Worm (Caenorhabditis elegans) whole organism, midembryonic: ENCODE data around the gene sru-4.

ENCODE experiments used
- T22C8.4 ChIP-seq: fragments of 200-800 bp; sonication (Bioruptor generic); IDR thresholded peaks from 2 replicates; pipeline ENCODE4 v1.3.6; 2022; ENCODE audit warnings: missing genetic modification characterization, missing compliant biosample characterization
- cog-1 ChIP-seq: sonication (generic microtip); optimal IDR thresholded peaks from 2 replicates; lab custom pipeline; 2016; ENCODE audit warnings: missing genetic modification characterization, missing compliant biosample characterization
- flt-1 ChIP-seq: fragments of 200-800 bp; sonication (Bioruptor generic); IDR thresholded peaks from 2 replicates; pipeline ENCODE4 v1.3.6; 2022; ENCODE audit warnings: missing genetic modification characterization, missing compliant biosample characterization
- klf-2 ChIP-seq: fragments of 200-800 bp; sonication (Bioruptor generic); conservative IDR thresholded peaks from 2 replicates; pipeline ENCODE4 v1.3.6; 2022; ENCODE audit warnings: missing genetic modification reagents, missing genetic modification characterization, missing compliant biosample characterization
- med-1 ChIP-seq: sonication (generic microtip); optimal IDR thresholded peaks from 2 replicates; lab custom pipeline; 2017; ENCODE audit warnings: missing genetic modification characterization, mild to moderate bottlenecking, missing compliant biosample characterization, antibody characterized with exemption, missing genetic modification reagents; ENCODE audit not compliant: insufficient read depth
- ref-1 ChIP-seq: fragments of 200-800 bp; sonication (Bioruptor generic); conservative IDR thresholded peaks from 2 replicates; pipeline ENCODE4 v1.3.6; 2022; ENCODE audit warnings: missing genetic modification reagents, missing genetic modification characterization, missing compliant biosample characterization
- tab-1 ChIP-seq: fragments of 200-800 bp; sonication (Bioruptor generic); IDR thresholded peaks from 2 replicates; pipeline ENCODE4 v1.3.6; 2022; ENCODE audit warnings: missing genetic modification characterization, missing compliant biosample characterization
- ztf-23 ChIP-seq: fragments of 200-800 bp; sonication (Bioruptor generic); IDR thresholded peaks from 2 replicates; pipeline ENCODE4 v1.3.6; 2022; ENCODE audit warnings: missing genetic modification reagents, missing genetic modification characterization, missing compliant biosample characterization
- ztf-29 ChIP-seq: fragments of 200-800 bp; sonication (Bioruptor generic); IDR thresholded peaks from 2 replicates; pipeline ENCODE4 v1.3.6; 2022; ENCODE audit warnings: missing genetic modification reagents, missing genetic modification characterization, missing compliant biosample characterization

sru-4 gene

ce11 chrIV:9520629-9521028 is 22.4 kb downstream of the sru-4 start:
- TF ChIP-seq ztf-29 (GFP tag; lab: Robert Waterston, UW) (no peak), ref-1 (GFP tag; lab: Robert Waterston, UW) (no peak), tab-1 (GFP tag; lab: Robert Waterston, UW) (no peak), ztf-23 (GFP tag; lab: Robert Waterston, UW) (no peak), med-1 (no peak), flt-1 (GFP tag; lab: Robert Waterston, UW) (no peak), cog-1 (no peak), T22C8.4 (GFP tag; lab: Robert Waterston, UW) (no peak), klf-2 (GFP tag; lab: Robert Waterston, UW) (no peak)

ce11 chrIV:9523139-9523538 is 25.0 kb downstream of the sru-4 start:
- TF ChIP-seq ztf-29 (GFP tag; lab: Robert Waterston, UW) (no peak), flt-1 (GFP tag; lab: Robert Waterston, UW) (no peak), ref-1 (GFP tag; lab: Robert Waterston, UW) (no peak), T22C8.4 (GFP tag; lab: Robert Waterston, UW) (no peak), tab-1 (GFP tag; lab: Robert Waterston, UW) (no peak), ztf-23 (GFP tag; lab: Robert Waterston, UW) (no peak), cog-1 (no peak), klf-2 (GFP tag; lab: Robert Waterston, UW) (no peak)

- TF ChIP-seq flt-1 (GFP tag; lab: Robert Waterston, UW) (no peak), med-1 (no peak), cog-1 (no peak), ztf-23 (GFP tag; lab: Robert Waterston, UW) (no peak), ztf-29 (GFP tag; lab: Robert Waterston, UW) (no peak), klf-2 (GFP tag; lab: Robert Waterston, UW) (no peak), T22C8.4 (GFP tag; lab: Robert Waterston, UW) (no peak), tab-1 (GFP tag; lab: Robert Waterston, UW) (no peak), ref-1 (GFP tag; lab: Robert Waterston, UW) (no peak)
Measured at ce11 chrIV:9524849-9525460, 26.8 kb downstream of the sru-4 start, which contains the start of gene ndua-5. TSS of gene ndua-5 (minus strand) at chrIV:9524899.

ce11 chrIV:9525682-9526416 is 27.7 kb downstream of the sru-4 start, which contains the start of gene elo-1:
TSS of gene elo-1 (plus strand) at chrIV:9526366.
- TF ChIP-seq T22C8.4 (GFP tag; lab: Robert Waterston, UW) (no peak), tab-1 (GFP tag; lab: Robert Waterston, UW) (no peak), klf-2 (GFP tag; lab: Robert Waterston, UW) (no peak), flt-1 (GFP tag; lab: Robert Waterston, UW) (no peak), med-1 (no peak), cog-1 (no peak), ztf-29 (GFP tag; lab: Robert Waterston, UW) (no peak), ref-1 (GFP tag; lab: Robert Waterston, UW) (no peak), ztf-23 (GFP tag; lab: Robert Waterston, UW) (no peak)

- TF ChIP-seq cog-1 (no peak), flt-1 (GFP tag; lab: Robert Waterston, UW) (no peak), ztf-29 (GFP tag; lab: Robert Waterston, UW) (no peak), T22C8.4 (GFP tag; lab: Robert Waterston, UW) (no peak), tab-1 (GFP tag; lab: Robert Waterston, UW) (no peak), med-1 (no peak), ztf-23 (GFP tag; lab: Robert Waterston, UW) (no peak), ref-1 (GFP tag; lab: Robert Waterston, UW) (no peak), klf-2 (GFP tag; lab: Robert Waterston, UW) (no peak)
Measured at ce11 chrIV:9527002-9527401, 28.8 kb downstream of the sru-4 start.

- TF ChIP-seq cog-1: no peak
Measured at ce11 chrIV:9529647-9530046, 31.5 kb downstream of the sru-4 start, which contains the start of gene elo-7. TSS of gene elo-7 (plus strand) at chrIV:9529947.

ce11 chrIV:9530768-9531167 is 32.6 kb downstream of the sru-4 start:
- TF ChIP-seq cog-1 (no peak), ztf-29 (GFP tag; lab: Robert Waterston, UW) (no peak), tab-1 (GFP tag; lab: Robert Waterston, UW) (no peak), ref-1 (GFP tag; lab: Robert Waterston, UW) (no peak), med-1 (no peak), T22C8.4 (GFP tag; lab: Robert Waterston, UW) (no peak), klf-2 (GFP tag; lab: Robert Waterston, UW) (no peak), ztf-23 (GFP tag; lab: Robert Waterston, UW) (no peak), flt-1 (GFP tag; lab: Robert Waterston, UW) (no peak)

- TF ChIP-seq ref-1 (GFP tag; lab: Robert Waterston, UW) (no peak), T22C8.4 (GFP tag; lab: Robert Waterston, UW) (no peak), med-1 (no peak), klf-2 (GFP tag; lab: Robert Waterston, UW) (no peak)
Measured at ce11 chrIV:9533071-9533470, 34.9 kb downstream of the sru-4 start, which contains the start of gene F56H11.2. TSS of gene F56H11.2 (minus strand) at chrIV:9533171.

- no peak for TF ChIP-seq klf-2 (GFP tag; lab: Robert Waterston, UW)
- TF ChIP-seq ref-1 (GFP tag; lab: Robert Waterston, UW): no peak
- TF ChIP-seq ztf-29 (GFP tag; lab: Robert Waterston, UW): no peak
- no peak for TF ChIP-seq T22C8.4 (GFP tag; lab: Robert Waterston, UW)
- TF ChIP-seq flt-1 (GFP tag; lab: Robert Waterston, UW): no peak
- no peak for TF ChIP-seq tab-1 (GFP tag; lab: Robert Waterston, UW)
- TF ChIP-seq ztf-23 (GFP tag; lab: Robert Waterston, UW): no peak
- no peak for TF ChIP-seq cog-1
- no peak for TF ChIP-seq med-1
Measured at ce11 chrIV:9534342-9534741, 36.2 kb downstream of the sru-4 start.
